Fruit fly (Drosophila melanogaster): ENCODE data around the gene TwdlH.

- TF ChIP-seq Lpt (GFP tag; optimal IDR thresholded peaks at IDR 0.05), result no peak
- no peak for TF ChIP-seq Sox15 (GFP tag; optimal IDR thresholded peaks at IDR 0.05)
- TF ChIP-seq CG16779 (tag; optimal IDR thresholded peaks at IDR 0.05), result no peak
- TF ChIP-seq cyc (GFP tag; optimal IDR thresholded peaks at IDR 0.05), result no peak
These were observed 36.7 kb downstream of the TwdlH start for dm6 chr3R:26670277-26670676.
